Worm (Caenorhabditis elegans) whole organism, L2 larva: Measurements from ENCODE around the gene C17H12.11.

ENCODE experiments used
- C34F6.9 ChIP-seq: fragments of 150-350 bp; optimal IDR thresholded peaks from 2 replicates; lab custom pipeline; 2014; ENCODE audit warnings: missing biosample characterization, missing genetic modification characterization
- F13H6.1 ChIP-seq: sonication (generic microtip); optimal IDR thresholded peaks from 2 replicates; lab custom pipeline; 2016; ENCODE audit warnings: missing genetic modification characterization, missing compliant biosample characterization
- R02D3.7 ChIP-seq: fragments of 150-350 bp; optimal IDR thresholded peaks from 2 replicates; lab custom pipeline; 2014; ENCODE audit warnings: missing biosample characterization, missing genetic modification characterization
- ZK546.5 ChIP-seq: sonication (generic microtip); optimal IDR thresholded peaks from 2 replicates; lab custom pipeline; 2017; ENCODE audit warnings: missing biosample characterization, missing genetic modification characterization
- aly-2 ChIP-seq: fragments of 150-350 bp; optimal IDR thresholded peaks from 2 replicates; lab custom pipeline; 2014; ENCODE audit warnings: missing biosample characterization, missing genetic modification characterization
- blmp-1 ChIP-seq: sonication (generic microtip); optimal IDR thresholded peaks from 2 replicates; lab custom pipeline; 2017; ENCODE audit warnings: missing genetic modification characterization, mild to moderate bottlenecking, missing compliant biosample characterization, antibody characterized with exemption, moderate library complexity; ENCODE audit not compliant: insufficient read depth
- ceh-82 ChIP-seq: fragments of 150-350 bp; optimal IDR thresholded peaks from 2 replicates; lab custom pipeline; 2014; ENCODE audit warnings: missing biosample characterization, missing genetic modification characterization
- crh-2 ChIP-seq: sonication (generic microtip); optimal IDR thresholded peaks from 2 replicates; lab custom pipeline; 2017; ENCODE audit warnings: missing biosample characterization, missing genetic modification characterization
- egl-27 ChIP-seq: sonication (generic microtip); optimal IDR thresholded peaks from 3 replicates; lab custom pipeline; 2017; ENCODE audit warnings: missing biosample characterization, missing genetic modification reagents, missing genetic modification characterization
- elt-1 ChIP-seq: fragments of 150-350 bp; optimal IDR thresholded peaks from 2 replicates; lab custom pipeline; 2014; ENCODE audit warnings: missing biosample characterization, missing genetic modification characterization
- elt-3 ChIP-seq: sonication (generic microtip); optimal IDR thresholded peaks from 2 replicates; lab custom pipeline; 2017; ENCODE audit warnings: missing biosample characterization, missing genetic modification characterization
- fos-1 ChIP-seq: fragments of 150-350 bp; optimal IDR thresholded peaks from 2 replicates; lab custom pipeline; 2014; ENCODE audit warnings: missing biosample characterization, missing genetic modification characterization
- lin-13 ChIP-seq: fragments of 150-350 bp; optimal IDR thresholded peaks from 2 replicates; lab custom pipeline; 2014; ENCODE audit warnings: missing biosample characterization, missing genetic modification reagents, missing genetic modification characterization
- lsy-2 ChIP-seq, 2 experiments: fragments of 150-350 bp in 1 of 2; sonication (generic microtip) in 1 of 2; optimal IDR thresholded peaks; 2 replicates each; lab custom pipeline; 2014 to 2017; ENCODE audit warnings: missing biosample characterization in 2 of 2, missing genetic modification characterization in 2 of 2
- mab-5 ChIP-seq: fragments of 150-350 bp; optimal IDR thresholded peaks from 2 replicates; lab custom pipeline; 2014; ENCODE audit warnings: missing biosample characterization, missing genetic modification characterization
- mbf-1 ChIP-seq: sonication (generic microtip); optimal IDR thresholded peaks from 2 replicates; lab custom pipeline; 2017; ENCODE audit warnings: missing biosample characterization, missing genetic modification characterization
- mdl-1 ChIP-seq, 2 experiments: fragments of 150-350 bp in 1 of 2; sonication (generic microtip) in 1 of 2; optimal IDR thresholded peaks; 2 replicates each; lab custom pipeline; 2017; ENCODE audit warnings: missing biosample characterization in 2 of 2, missing genetic modification characterization in 2 of 2
- nhr-10 ChIP-seq: sonication (generic microtip); optimal IDR thresholded peaks from 2 replicates; lab custom pipeline; 2017; ENCODE audit warnings: missing biosample characterization, missing genetic modification characterization
- nhr-11 ChIP-seq: fragments of 150-350 bp; optimal IDR thresholded peaks from 2 replicates; lab custom pipeline; 2014; ENCODE audit warnings: missing biosample characterization, missing genetic modification characterization
- nhr-129 ChIP-seq: fragments of 150-350 bp; optimal IDR thresholded peaks from 2 replicates; lab custom pipeline; 2014; ENCODE audit warnings: missing biosample characterization, missing genetic modification characterization
- nhr-23 ChIP-seq: fragments of 150-350 bp; optimal IDR thresholded peaks from 2 replicates; lab custom pipeline; 2014; ENCODE audit warnings: missing biosample characterization, missing genetic modification reagents, missing genetic modification characterization
- nhr-237 ChIP-seq: fragments of 150-350 bp; optimal IDR thresholded peaks from 2 replicates; lab custom pipeline; 2014; ENCODE audit warnings: missing biosample characterization, missing genetic modification characterization
- nhr-25 ChIP-seq: fragments of 150-350 bp; sonication (generic microtip); optimal IDR thresholded peaks from 3 replicates; lab custom pipeline; 2014; ENCODE audit warnings: missing biosample characterization, missing genetic modification characterization
- nhr-6 ChIP-seq: fragments of 150-350 bp; optimal IDR thresholded peaks from 2 replicates; lab custom pipeline; 2014; ENCODE audit warnings: missing biosample characterization, missing genetic modification characterization
- nhr-77 ChIP-seq: fragments of 150-350 bp; optimal IDR thresholded peaks from 2 replicates; lab custom pipeline; 2014; ENCODE audit warnings: missing biosample characterization, missing genetic modification characterization
- peb-1 ChIP-seq: fragments of 150-350 bp; optimal IDR thresholded peaks from 2 replicates; lab custom pipeline; 2014; ENCODE audit warnings: missing biosample characterization, missing genetic modification characterization
- sem-4 ChIP-seq: fragments of 150-350 bp; optimal IDR thresholded peaks from 2 replicates; lab custom pipeline; 2014; ENCODE audit warnings: missing biosample characterization, missing genetic modification reagents, missing genetic modification characterization
- sma-9 ChIP-seq, 2 experiments: fragments of 150-350 bp in 1 of 2; sonication (generic microtip) in 1 of 2; optimal IDR thresholded peaks; 2 replicates each; lab custom pipeline; 2014 to 2016; ENCODE audit warnings: missing genetic modification characterization in 2 of 2, mild to moderate bottlenecking in 1 of 2, missing biosample characterization in 1 of 2, missing compliant biosample characterization in 1 of 2, missing genetic modification reagents in 1 of 2, moderate library complexity in 1 of 2
- snpc-4 ChIP-seq: fragments of 150-350 bp; optimal IDR thresholded peaks from 2 replicates; lab custom pipeline; 2014; ENCODE audit warnings: missing biosample characterization, missing genetic modification characterization
- unc-39 ChIP-seq: fragments of 150-350 bp; optimal IDR thresholded peaks from 2 replicates; lab custom pipeline; 2014; ENCODE audit warnings: missing biosample characterization, missing genetic modification characterization
- unc-55 ChIP-seq: fragments of 150-350 bp; sonication (generic microtip); optimal IDR thresholded peaks from 3 replicates; lab custom pipeline; 2014; ENCODE audit warnings: missing biosample characterization, missing genetic modification reagents, missing genetic modification characterization
- zag-1 ChIP-seq: fragments of 150-350 bp; optimal IDR thresholded peaks from 2 replicates; lab custom pipeline; 2014; ENCODE audit warnings: missing biosample characterization, missing genetic modification characterization
- ztf-4 ChIP-seq: fragments of 150-350 bp; optimal IDR thresholded peaks from 2 replicates; lab custom pipeline; 2014; ENCODE audit warnings: missing biosample characterization, missing genetic modification characterization

The C17H12.11 gene

ce11 chrIV:6757011-6757410, 45.2 kb upstream of the C17H12.11 start, which contains the start of gene usp-4:
usp-4 (plus strand) TSS chrIV:6757311.
- TF ChIP-seq nhr-129, result no peak
- no peak for TF ChIP-seq aly-2 (tag; lab: Kevin White, UChicago)
- TF ChIP-seq elt-3, result no peak
- TF ChIP-seq sma-9 (GFP tag; optimal IDR thresholded peaks at IDR 0.05; lab: Kevin White, UChicago), result no peak
- TF ChIP-seq sma-9 (tag; optimal IDR thresholded peaks at IDR 0.05; lab: Kevin White, UChicago), result no peak
- TF ChIP-seq sem-4, result no peak
- TF ChIP-seq zag-1 (tag; lab: Kevin White, UChicago), result no peak
- TF ChIP-seq elt-1 (tag; lab: Kevin White, UChicago), result no peak
- TF ChIP-seq ZK546.5 (tag; lab: Kevin White, UChicago), result no peak
- no peak for TF ChIP-seq nhr-77 (tag; lab: Kevin White, UChicago)
- TF ChIP-seq nhr-237 (tag; lab: Kevin White, UChicago), result no peak

DNA sequence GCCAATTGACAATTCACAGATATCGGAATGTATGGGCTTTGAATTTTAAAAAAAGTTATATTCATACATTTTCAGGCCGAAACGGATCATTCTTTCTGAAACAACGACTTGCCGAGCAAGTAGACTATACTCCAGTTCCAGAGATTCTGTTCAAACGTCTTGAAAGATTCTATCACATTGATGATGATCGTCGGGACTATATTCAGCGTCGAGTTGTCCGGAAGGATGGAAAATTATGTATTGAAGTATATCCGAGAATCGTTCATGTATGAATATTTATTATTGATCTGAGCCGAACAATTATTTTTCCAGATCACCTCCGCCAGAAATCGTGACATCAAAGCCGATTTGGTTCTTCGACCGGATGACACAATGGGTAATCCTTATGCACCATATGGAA, 44.6 kb upstream of the C17H12.11 start:
- no peak for TF ChIP-seq peb-1 (tag; lab: Kevin White, UChicago)
- TF ChIP-seq F13H6.1, result no peak
- TF ChIP-seq aly-2 (tag; lab: Kevin White, UChicago), result no peak
- TF ChIP-seq snpc-4, result no peak
- TF ChIP-seq mbf-1 (tag; lab: Kevin White, UChicago), result no peak
- TF ChIP-seq ceh-82 (tag; lab: Kevin White, UChicago), result no peak
- no peak for TF ChIP-seq ztf-4 (tag; lab: Kevin White, UChicago)
- no peak for TF ChIP-seq unc-39 (tag; lab: Kevin White, UChicago)
- no peak for TF ChIP-seq nhr-11 (tag; lab: Kevin White, UChicago)
- no peak for TF ChIP-seq blmp-1

DNA sequence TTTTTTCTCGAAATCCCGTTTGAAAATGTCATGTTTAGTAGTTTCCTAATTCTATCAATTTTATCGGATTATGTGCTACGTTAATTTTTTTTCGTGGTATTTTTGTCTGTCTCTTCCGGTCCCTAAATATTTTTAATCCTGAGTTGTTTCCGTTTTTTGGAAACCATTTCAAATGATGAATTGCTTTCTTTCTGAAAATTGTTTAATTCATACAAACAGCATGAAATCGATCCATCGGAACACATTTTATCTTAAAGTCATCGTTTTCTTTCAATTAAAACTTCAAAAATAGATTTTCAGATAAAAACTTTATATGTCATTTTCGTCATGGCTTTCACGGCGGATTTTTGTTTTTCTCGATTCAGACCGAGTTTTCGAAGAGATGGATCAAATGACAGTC, 39.8 kb upstream of the C17H12.11 start, which contains the start of gene spd-3:
Gene spd-3, plus strand, starts transcription at position 301 of the 400 bp plus-strand sequence.
- TF ChIP-seq lsy-2 (tag; optimal IDR thresholded peaks at IDR 0.05; lab: Kevin White, UChicago) (no peak), snpc-4 (no peak), nhr-25 (no peak), nhr-11 (tag; lab: Kevin White, UChicago) (no peak), fos-1 (tag; lab: Kevin White, UChicago) (no peak), nhr-23 (no peak), ZK546.5 (tag; lab: Kevin White, UChicago) (no peak), nhr-129 (no peak)
- TF ChIP-seq, all 48 proteins: peak for 0

DNA sequence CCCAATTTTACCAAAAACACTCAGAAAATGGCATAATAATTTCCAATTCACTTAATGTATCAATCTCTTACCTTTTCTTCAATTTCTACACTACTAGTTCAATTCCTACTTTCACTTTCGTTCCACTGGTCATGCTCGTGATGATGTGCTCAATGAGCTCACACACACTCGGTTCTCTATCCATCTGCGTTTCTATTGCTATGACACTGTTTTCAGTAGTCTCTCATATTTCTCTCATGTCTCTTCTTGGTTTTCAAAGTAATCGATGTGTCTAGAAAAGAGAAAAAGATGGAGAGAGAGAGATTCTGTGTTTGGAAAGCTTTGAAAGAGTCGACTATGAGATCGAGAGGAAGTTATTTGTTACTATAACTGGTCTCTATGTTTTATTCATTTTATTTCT, 34.9 kb upstream of the C17H12.11 start:
- TF ChIP-seq F13H6.1 (peak; percentile 51), egl-27 (no peak), unc-55 (GFP tag; lab: Kevin White, UChicago) (peak; percentile 87), lsy-2 (tag; optimal IDR thresholded peaks at IDR 0.05; lab: Kevin White, UChicago) (peak in 1 of 2 experiments; percentile 83), nhr-6 (tag; lab: Kevin White, UChicago) (peak; percentile 73), fos-1 (tag; lab: Kevin White, UChicago) (peak; percentile 67), lin-13 (GFP tag; lab: Kevin White, UChicago) (peak; percentile 22), elt-3 (no peak), mab-5 (tag; lab: Kevin White, UChicago) (no peak), blmp-1 (peak; percentile 83), mdl-1 (tag; optimal IDR thresholded peaks at IDR 0.05; lab: Kevin White, UChicago) (peak in 1 of 2 experiments; percentile 44), sma-9 (GFP tag; optimal IDR thresholded peaks at IDR 0.05; lab: Kevin White, UChicago) (peak; percentile 58), sma-9 (tag; optimal IDR thresholded peaks at IDR 0.05; lab: Kevin White, UChicago) (no peak), C34F6.9 (tag; lab: Kevin White, UChicago) (peak; percentile 94), zag-1 (tag; lab: Kevin White, UChicago) (peak; percentile 63), R02D3.7 (no peak), nhr-129 (peak; percentile 78), crh-2 (tag; lab: Kevin White, UChicago) (peak; percentile 83)
- TF ChIP-seq, all 48 proteins: peak for 13

DNA sequence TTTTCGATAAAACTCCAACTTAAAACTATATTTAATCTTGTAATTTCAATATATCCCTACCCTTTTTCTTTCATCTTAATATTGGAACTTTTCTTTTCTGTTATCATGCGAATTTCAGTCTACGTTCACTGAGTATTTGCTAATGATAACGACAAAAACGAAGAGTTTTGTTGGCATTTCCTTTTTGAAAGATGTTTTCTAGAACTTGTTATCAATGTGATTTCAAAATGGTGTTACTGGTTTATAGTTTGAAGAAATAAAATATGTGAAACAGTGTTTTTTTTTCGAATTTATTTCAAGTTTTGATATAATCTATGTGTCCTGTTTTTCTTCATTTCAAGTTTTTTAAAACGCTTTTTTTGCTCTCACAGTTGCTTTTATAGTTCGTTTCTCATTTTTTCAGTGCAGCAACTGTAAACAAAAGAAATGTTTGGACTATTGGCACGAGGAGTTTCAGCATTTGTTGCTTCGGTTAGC, 31.7 kb upstream of the C17H12.11 start, which contains the start of gene anat-1:
Gene anat-1, plus strand, starts transcription at position 427 of the 477 bp plus-strand sequence.
- TF ChIP-seq mdl-1 (tag; optimal IDR thresholded peaks at IDR 0.05; lab: Kevin White, UChicago) (no peak), peb-1 (tag; lab: Kevin White, UChicago) (no peak), egl-27 (no peak), fos-1 (tag; lab: Kevin White, UChicago) (peak; percentile 24), elt-1 (tag; lab: Kevin White, UChicago) (no peak), mab-5 (tag; lab: Kevin White, UChicago) (no peak), nhr-10 (tag; lab: Kevin White, UChicago) (no peak), unc-55 (GFP tag; lab: Kevin White, UChicago) (no peak)
